Worm (Caenorhabditis elegans) whole organism, midembryonic: ENCODE results near the gene nucb-1.

Source experiments
- T22C8.4 ChIP-seq: fragments of 200-800 bp; sonication (Bioruptor generic); IDR thresholded peaks from 2 replicates; pipeline ENCODE4 v1.3.6; 2022; ENCODE audit warnings: missing genetic modification characterization, missing compliant biosample characterization
- cog-1 ChIP-seq: sonication (generic microtip); optimal IDR thresholded peaks from 2 replicates; lab custom pipeline; 2016; ENCODE audit warnings: missing genetic modification characterization, missing compliant biosample characterization
- flt-1 ChIP-seq: fragments of 200-800 bp; sonication (Bioruptor generic); IDR thresholded peaks from 2 replicates; pipeline ENCODE4 v1.3.6; 2022; ENCODE audit warnings: missing genetic modification characterization, missing compliant biosample characterization
- klf-2 ChIP-seq: fragments of 200-800 bp; sonication (Bioruptor generic); conservative IDR thresholded peaks from 2 replicates; pipeline ENCODE4 v1.3.6; 2022; ENCODE audit warnings: missing genetic modification reagents, missing genetic modification characterization, missing compliant biosample characterization
- med-1 ChIP-seq: sonication (generic microtip); optimal IDR thresholded peaks from 2 replicates; lab custom pipeline; 2017; ENCODE audit warnings: missing genetic modification characterization, mild to moderate bottlenecking, missing compliant biosample characterization, antibody characterized with exemption, missing genetic modification reagents; ENCODE audit not compliant: insufficient read depth
- ref-1 ChIP-seq: fragments of 200-800 bp; sonication (Bioruptor generic); conservative IDR thresholded peaks from 2 replicates; pipeline ENCODE4 v1.3.6; 2022; ENCODE audit warnings: missing genetic modification reagents, missing genetic modification characterization, missing compliant biosample characterization
- tab-1 ChIP-seq: fragments of 200-800 bp; sonication (Bioruptor generic); IDR thresholded peaks from 2 replicates; pipeline ENCODE4 v1.3.6; 2022; ENCODE audit warnings: missing genetic modification characterization, missing compliant biosample characterization
- ztf-23 ChIP-seq: fragments of 200-800 bp; sonication (Bioruptor generic); IDR thresholded peaks from 2 replicates; pipeline ENCODE4 v1.3.6; 2022; ENCODE audit warnings: missing genetic modification reagents, missing genetic modification characterization, missing compliant biosample characterization
- ztf-29 ChIP-seq: fragments of 200-800 bp; sonication (Bioruptor generic); IDR thresholded peaks from 2 replicates; pipeline ENCODE4 v1.3.6; 2022; ENCODE audit warnings: missing genetic modification reagents, missing genetic modification characterization, missing compliant biosample characterization

nucb-1 gene

ce11 chrX:10188493-10188895 lies 9.0 kb upstream of the nucb-1 start:
- no peak for TF ChIP-seq T22C8.4 (GFP tag; lab: Robert Waterston, UW)
- TF ChIP-seq ztf-29 (GFP tag; lab: Robert Waterston, UW), result no peak
- TF ChIP-seq ztf-23, result 0 out of 2 replicates have a peak, but pooled peaks have one; percentile 57
- TF ChIP-seq med-1 (GFP tag; lab: Kevin White, UChicago), result no peak
- TF ChIP-seq ref-1 (GFP tag; lab: Robert Waterston, UW), result no peak
- TF ChIP-seq flt-1, result peak; percentile 80
- peak; percentile 79 for TF ChIP-seq cog-1 (tag; lab: Kevin White, UChicago)
- TF ChIP-seq klf-2 (GFP tag; lab: Robert Waterston, UW), result no peak
- TF ChIP-seq tab-1, result no peak

ce11 chrX:10189244-10189643 lies 8.3 kb upstream of the nucb-1 start:
- TF ChIP-seq klf-2 (GFP tag; lab: Robert Waterston, UW), result no peak

ce11 chrX:10189805-10190204 lies 7.7 kb upstream of the nucb-1 start:
- TF ChIP-seq flt-1, result no peak
- 0 out of 2 replicates have a peak, but pooled peaks have one; percentile 12 for TF ChIP-seq klf-2 (GFP tag; lab: Robert Waterston, UW)
- TF ChIP-seq tab-1, result no peak

ce11 chrX:10194327-10195096 lies 3.0 kb upstream of the nucb-1 start, which contains the start of gene myrf-2:
myrf-2 (minus strand) TSS chrX:10194377.
- TF ChIP-seq tab-1, result no peak
- no peak for TF ChIP-seq T22C8.4 (GFP tag; lab: Robert Waterston, UW)
- TF ChIP-seq flt-1, result no peak
- TF ChIP-seq med-1 (GFP tag; lab: Kevin White, UChicago), result no peak
- TF ChIP-seq klf-2 (GFP tag; lab: Robert Waterston, UW), result no peak
- TF ChIP-seq ref-1 (GFP tag; lab: Robert Waterston, UW), result no peak
- TF ChIP-seq cog-1 (tag; lab: Kevin White, UChicago), result no peak
- TF ChIP-seq ztf-23, result no peak
- no peak for TF ChIP-seq ztf-29 (GFP tag; lab: Robert Waterston, UW)

- no peak for TF ChIP-seq ztf-23
- TF ChIP-seq ztf-29 (GFP tag; lab: Robert Waterston, UW), result no peak
- no peak for TF ChIP-seq cog-1 (tag; lab: Kevin White, UChicago)
- no peak for TF ChIP-seq T22C8.4 (GFP tag; lab: Robert Waterston, UW)
These were observed 1.7 kb downstream of the nucb-1 start for ce11 chrX:10199202-10199601.

- no peak for TF ChIP-seq ref-1 (GFP tag; lab: Robert Waterston, UW)
- TF ChIP-seq ztf-29 (GFP tag; lab: Robert Waterston, UW), result no peak
- no peak for TF ChIP-seq ztf-23
- TF ChIP-seq med-1 (GFP tag; lab: Kevin White, UChicago), result no peak
- TF ChIP-seq flt-1, result no peak
- TF ChIP-seq cog-1 (tag; lab: Kevin White, UChicago), result no peak
- TF ChIP-seq tab-1, result no peak
These were observed 6.0 kb downstream of the nucb-1 start for ce11 chrX:10203501-10203900.

ce11 chrX:10204313-10205063 lies 7.0 kb downstream of the nucb-1 start:
- no peak for TF ChIP-seq ztf-29 (GFP tag; lab: Robert Waterston, UW)
- no peak for TF ChIP-seq T22C8.4 (GFP tag; lab: Robert Waterston, UW)
- no peak for TF ChIP-seq tab-1
- TF ChIP-seq ref-1 (GFP tag; lab: Robert Waterston, UW), result no peak
- TF ChIP-seq ztf-23, result no peak
- TF ChIP-seq flt-1, result peak; percentile 62; the same call in 1 of the 2 replicates
- peak; percentile 55 for TF ChIP-seq cog-1 (tag; lab: Kevin White, UChicago)
- no peak for TF ChIP-seq med-1 (GFP tag; lab: Kevin White, UChicago)
- TF ChIP-seq klf-2 (GFP tag; lab: Robert Waterston, UW), result no peak

- TF ChIP-seq flt-1 (no peak), klf-2 (GFP tag; lab: Robert Waterston, UW) (no peak), cog-1 (tag; lab: Kevin White, UChicago) (no peak), tab-1 (no peak), ref-1 (GFP tag; lab: Robert Waterston, UW) (no peak), T22C8.4 (GFP tag; lab: Robert Waterston, UW) (no peak), med-1 (GFP tag; lab: Kevin White, UChicago) (no peak), ztf-23 (no peak)
These were observed 7.8 kb downstream of the nucb-1 start, which contains the start of gene sex-1 for ce11 chrX:10205321-10205720. sex-1 (minus strand) TSS chrX:10205421.

- no peak for TF ChIP-seq T22C8.4 (GFP tag; lab: Robert Waterston, UW)
- peak; percentile 14; the same call in 1 of the 2 replicates for TF ChIP-seq flt-1
These were observed 8.5 kb downstream of the nucb-1 start for ce11 chrX:10206008-10206407.

- TF ChIP-seq ztf-23 (no peak), T22C8.4 (GFP tag; lab: Robert Waterston, UW) (no peak), klf-2 (GFP tag; lab: Robert Waterston, UW) (no peak), med-1 (GFP tag; lab: Kevin White, UChicago) (no peak), cog-1 (tag; lab: Kevin White, UChicago) (no peak), ref-1 (GFP tag; lab: Robert Waterston, UW) (no peak), tab-1 (no peak), ztf-29 (GFP tag; lab: Robert Waterston, UW) (no peak), flt-1 (no peak)
These were observed 11.0 kb downstream of the nucb-1 start for ce11 chrX:10208481-10208880.
